Worm (Caenorhabditis elegans): Measurements from ENCODE around the gene C50F4.4.

Gene C50F4.4

DNA sequence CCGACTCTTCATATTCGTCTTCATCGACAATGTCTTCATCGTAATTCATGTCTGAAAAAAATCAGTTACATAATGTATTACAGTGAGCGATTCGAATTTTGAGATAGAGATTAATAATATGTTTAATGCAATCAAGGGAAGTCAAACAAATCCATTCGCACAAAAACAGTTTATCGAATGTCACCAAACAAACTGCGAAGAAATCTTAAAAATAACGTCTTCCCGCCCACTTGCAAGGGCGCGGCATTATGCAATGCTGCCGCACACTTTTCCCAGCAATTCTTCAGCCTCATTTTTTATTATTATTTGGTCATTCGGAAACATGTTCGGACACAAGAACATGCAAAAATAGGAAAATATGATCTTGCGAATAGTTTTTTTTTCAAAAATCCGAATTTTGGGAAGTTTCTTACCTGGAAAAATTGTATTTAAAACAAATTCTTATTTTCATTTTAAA, 7.6 kb downstream of the C50F4.4 start, which contains the start of gene mdf-1 (continued):
- no peak for TF ChIP-seq egl-27 (tag; optimal IDR thresholded peaks at IDR 0.05)
- TF ChIP-seq aly-2 (tag; optimal IDR thresholded peaks at IDR 0.05), result no peak
- TF ChIP-seq nhr-11 (tag; optimal IDR thresholded peaks at IDR 0.05), result no peak
- no peak for TF ChIP-seq ZK546.5 (tag; optimal IDR thresholded peaks at IDR 0.05)
- TF ChIP-seq ceh-28 (tag; optimal IDR thresholded peaks at IDR 0.05), result peak; percentile 15
- peak; percentile 36 for TF ChIP-seq snpc-4 (tag; optimal IDR thresholded peaks at IDR 0.05)
- TF ChIP-seq lin-39 (tag; optimal IDR thresholded peaks at IDR 0.05), result peak; percentile 63
- TF ChIP-seq tbx-2 (tag; optimal IDR thresholded peaks at IDR 0.05), result peak; percentile 14
- no peak for TF ChIP-seq ceh-9 (tag; optimal IDR thresholded peaks at IDR 0.05)
- TF ChIP-seq lin-15B (tag; optimal IDR thresholded peaks at IDR 0.05), result peak; percentile 73
- TF ChIP-seq elt-3 (tag; optimal IDR thresholded peaks at IDR 0.05), result no peak
- no peak for TF ChIP-seq fos-1 (tag; optimal IDR thresholded peaks at IDR 0.05)

ce11 chrV:9545238-9545709, 8.7 kb downstream of the C50F4.4 start, which contains the start of the genes his-35 and his-41:
TSS of gene his-35 (minus strand) at chrV:9545288.
TSS of gene his-41 (plus strand) at chrV:9545536.
- TF ChIP-seq ceh-82 (tag; optimal IDR thresholded peaks at IDR 0.05) (no peak), lin-39 (tag; optimal IDR thresholded peaks at IDR 0.05) (peak; percentile 57), ZK546.5 (tag; optimal IDR thresholded peaks at IDR 0.05) (no peak), ztf-4 (tag; optimal IDR thresholded peaks at IDR 0.05) (no peak), fos-1 (tag; optimal IDR thresholded peaks at IDR 0.05) (no peak), unc-62 (GFP tag; optimal IDR thresholded peaks at IDR 0.05) (no peak), fkh-10 (GFP tag; optimal IDR thresholded peaks at IDR 0.05) (no peak), nhr-12 (tag; optimal IDR thresholded peaks at IDR 0.05) (no peak), lin-15B (tag; optimal IDR thresholded peaks at IDR 0.05) (peak; percentile 37), egl-27 (tag; optimal IDR thresholded peaks at IDR 0.05) (no peak), mml-1 (tag; optimal IDR thresholded peaks at IDR 0.05) (no peak), pha-4 (tag; optimal IDR thresholded peaks at IDR 0.05) (peak; percentile 34), R02D3.7 (tag; optimal IDR thresholded peaks at IDR 0.05) (no peak), lsy-12 (tag; optimal IDR thresholded peaks at IDR 0.05) (peak; percentile 3), fkh-2 (tag; optimal IDR thresholded peaks at IDR 0.05) (no peak), nhr-76 (tag; optimal IDR thresholded peaks at IDR 0.05) (no peak), tbx-2 (tag; optimal IDR thresholded peaks at IDR 0.05) (peak; percentile 16), nhr-43 (tag; optimal IDR thresholded peaks at IDR 0.05; ENCODE audit: poor library complexity, severe bottlenecking) (peak; percentile 15), nhr-28 (tag; optimal IDR thresholded peaks at IDR 0.05) (no peak), nhr-77 (tag; optimal IDR thresholded peaks at IDR 0.05) (no peak), nfya-1 (tag; optimal IDR thresholded peaks at IDR 0.05; ENCODE audit: insufficient read depth) (peak; percentile 69), hmg-11 (tag; optimal IDR thresholded peaks at IDR 0.05) (no peak), mdl-1 (tag; optimal IDR thresholded peaks at IDR 0.05) (no peak), nhr-25 (tag; optimal IDR thresholded peaks at IDR 0.05) (peak; percentile 77), ceh-28 (tag; optimal IDR thresholded peaks at IDR 0.05) (peak; percentile 7), aly-2 (tag; optimal IDR thresholded peaks at IDR 0.05) (no peak), daf-12 (tag; optimal IDR thresholded peaks at IDR 0.05) (no peak), ama-1 (optimal IDR thresholded peaks at IDR 0.05) (peak; percentile 85), nhr-237 (tag; optimal IDR thresholded peaks at IDR 0.05) (no peak), jun-1 (tag; optimal IDR thresholded peaks at IDR 0.05) (peak; percentile 41), pqm-1 (tag; optimal IDR thresholded peaks at IDR 0.05) (no peak), snpc-4 (tag; optimal IDR thresholded peaks at IDR 0.05) (peak; percentile 24)

ce11 chrV:9546042-9546581, 9.5 kb downstream of the C50F4.4 start, which contains the start of gene C50F4.6:
TSS of gene C50F4.6 (plus strand) at chrV:9546092.
- no peak for TF ChIP-seq ceh-9 (tag; optimal IDR thresholded peaks at IDR 0.05)
- peak; percentile 48 for TF ChIP-seq ama-1 (optimal IDR thresholded peaks at IDR 0.05)

DNA sequence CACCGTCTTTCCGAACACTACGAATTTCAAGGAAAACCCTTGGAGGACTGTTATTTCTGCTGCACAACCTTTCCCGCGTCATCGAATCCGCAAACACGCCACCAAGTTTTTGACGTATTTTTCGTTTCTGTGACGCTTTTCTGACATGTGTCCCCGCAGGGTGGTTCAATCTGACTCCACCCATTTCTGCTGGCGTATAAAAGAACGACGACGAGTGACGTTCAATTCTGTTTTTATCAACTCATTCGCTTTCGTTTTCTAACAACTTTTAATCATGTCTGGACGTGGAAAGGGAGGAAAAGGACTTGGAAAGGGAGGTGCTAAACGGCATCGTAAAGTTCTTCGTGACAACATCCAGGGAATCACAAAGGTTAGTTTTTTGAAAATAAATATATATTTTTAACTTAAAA, 10.3 kb downstream of the C50F4.4 start, which contains the start of gene his-37:
Gene his-37, plus strand, starts transcription at position 246 of the 410 bp plus-strand sequence.
- TF ChIP-seq aly-2 (tag; optimal IDR thresholded peaks at IDR 0.05), result peak; percentile 64
- TF ChIP-seq skn-1 (tag; optimal IDR thresholded peaks at IDR 0.05), result peak; percentile 89
- TF ChIP-seq nhr-12 (tag; optimal IDR thresholded peaks at IDR 0.05), result no peak
- peak; percentile 44 for TF ChIP-seq ZK546.5 (tag; optimal IDR thresholded peaks at IDR 0.05)
- TF ChIP-seq pqm-1 (tag; optimal IDR thresholded peaks at IDR 0.05), result peak; percentile 90
- TF ChIP-seq nfya-1 (tag; optimal IDR thresholded peaks at IDR 0.05; ENCODE audit: insufficient read depth), result peak; percentile 98
- TF ChIP-seq daf-12 (tag; optimal IDR thresholded peaks at IDR 0.05), result no peak
- TF ChIP-seq unc-62 (GFP tag; optimal IDR thresholded peaks at IDR 0.05), result peak; percentile 97
- TF ChIP-seq elt-3 (tag; optimal IDR thresholded peaks at IDR 0.05), result peak; percentile 76 to 98 (median 96)
- TF ChIP-seq ceh-82 (tag; optimal IDR thresholded peaks at IDR 0.05), result peak; percentile 92
- peak; percentile 99 for TF ChIP-seq nhr-11 (tag; optimal IDR thresholded peaks at IDR 0.05)
- peak; percentile 100 for TF ChIP-seq nhr-25 (tag; optimal IDR thresholded peaks at IDR 0.05)
- TF ChIP-seq fos-1 (tag; optimal IDR thresholded peaks at IDR 0.05), result peak; percentile 95
- peak; percentile 98 for TF ChIP-seq jun-1 (tag; optimal IDR thresholded peaks at IDR 0.05)
- peak; percentile 92 for TF ChIP-seq ceh-28 (tag; optimal IDR thresholded peaks at IDR 0.05)
- peak; percentile 100 for TF ChIP-seq nhr-23 (tag; optimal IDR thresholded peaks at IDR 0.05)
- peak; percentile 72 for TF ChIP-seq ceh-16 (tag; optimal IDR thresholded peaks at IDR 0.05)
- TF ChIP-seq nhr-76 (tag; optimal IDR thresholded peaks at IDR 0.05), result peak; percentile 92
- TF ChIP-seq zag-1 (tag; optimal IDR thresholded peaks at IDR 0.05), result peak; percentile 86
- TF ChIP-seq sea-2 (GFP tag; optimal IDR thresholded peaks at IDR 0.05), result peak; percentile 94
- TF ChIP-seq snpc-4 (tag; optimal IDR thresholded peaks at IDR 0.05), result peak; percentile 96
- TF ChIP-seq lsy-12 (tag; optimal IDR thresholded peaks at IDR 0.05), result peak; percentile 99
- TF ChIP-seq fkh-2 (tag; optimal IDR thresholded peaks at IDR 0.05), result peak; percentile 73
- TF ChIP-seq lin-39 (tag; optimal IDR thresholded peaks at IDR 0.05), result peak; percentile 97
- no peak for TF ChIP-seq nhr-237 (tag; optimal IDR thresholded peaks at IDR 0.05)
- TF ChIP-seq egl-27 (tag; optimal IDR thresholded peaks at IDR 0.05), result peak; percentile 90
- TF ChIP-seq R02D3.7 (tag; optimal IDR thresholded peaks at IDR 0.05), result peak; percentile 89
- peak; percentile 98 for TF ChIP-seq pha-4 (tag; optimal IDR thresholded peaks at IDR 0.05)
- peak; percentile 88 for TF ChIP-seq ama-1 (optimal IDR thresholded peaks at IDR 0.05)
- peak; percentile 94 for TF ChIP-seq elt-2 (tag; optimal IDR thresholded peaks at IDR 0.05)
